Fruit fly (Drosophila melanogaster): ENCODE data around the gene lva.
"Not testable (repeated sequence)": the region's sequence is repeated elsewhere in the genome, so short reads cannot be mapped to it uniquely, and the experiment has no call there.

The lva gene

dm6 chrX:3964965-3965420 lies at the start of gene lva:
Gene lva (minus strand): TSS chrX:3965327.
- peak; percentile 23 for TF ChIP-seq CG17801 (GFP tag; optimal IDR thresholded peaks at IDR 0.05; ENCODE audit: partially characterized antibody)

- no peak for TF ChIP-seq CG17801 (GFP tag; optimal IDR thresholded peaks at IDR 0.05; ENCODE audit: partially characterized antibody)
Measured at dm6 chrX:4012844-4013243, 47.7 kb upstream of the lva start.

dm6 chrX:4010835-4011234 lies 45.7 kb upstream of the lva start:
- TF ChIP-seq CG17801 (GFP tag; optimal IDR thresholded peaks at IDR 0.05; ENCODE audit: partially characterized antibody): no peak

dm6 chrX:4010179-4010578 lies 45.1 kb upstream of the lva start:
- TF ChIP-seq CG17801 (GFP tag; optimal IDR thresholded peaks at IDR 0.05; ENCODE audit: partially characterized antibody): no peak

- TF ChIP-seq CG17801 (GFP tag; optimal IDR thresholded peaks at IDR 0.05; ENCODE audit: partially characterized antibody): no peak
Measured at dm6 chrX:4005047-4005446, 39.9 kb upstream of the lva start.

dm6 chrX:3971250-3971649 lies 6.1 kb upstream of the lva start, which contains the start of gene CG6414:
Gene CG6414 (minus strand): TSS chrX:3971350.
- no peak for TF ChIP-seq CG17801 (GFP tag; optimal IDR thresholded peaks at IDR 0.05; ENCODE audit: partially characterized antibody)

dm6 chrX:3968346-3969044 lies 3.4 kb upstream of the lva start, which contains the start of gene CG6428:
Gene CG6428 (minus strand): TSS chrX:3968655.
- TF ChIP-seq CG17801 (GFP tag; optimal IDR thresholded peaks at IDR 0.05; ENCODE audit: partially characterized antibody): peak; percentile 50

- TF ChIP-seq CG17801 (GFP tag; optimal IDR thresholded peaks at IDR 0.05; ENCODE audit: partially characterized antibody): no peak
Measured at dm6 chrX:3967613-3968012, 2.5 kb upstream of the lva start.

- TF ChIP-seq CG17801 (GFP tag; optimal IDR thresholded peaks at IDR 0.05; ENCODE audit: partially characterized antibody): peak; percentile 10
Measured at dm6 chrX:3950199-3950645, 14.9 kb downstream of the lva start.

- peak; percentile 8 for TF ChIP-seq CG17801 (GFP tag; optimal IDR thresholded peaks at IDR 0.05; ENCODE audit: partially characterized antibody)
Measured at dm6 chrX:3949409-3950178, 15.5 kb downstream of the lva start.

dm6 chrX:3948889-3949288 lies 16.2 kb downstream of the lva start, which contains the start of gene Vap33:
Gene Vap33 (plus strand): TSS chrX:3948975.
- no peak for TF ChIP-seq CG17801 (GFP tag; optimal IDR thresholded peaks at IDR 0.05; ENCODE audit: partially characterized antibody)

dm6 chrX:3944743-3945142 lies 20.4 kb downstream of the lva start, which contains the start of gene Gem4c:
Gene Gem4c (plus strand): TSS chrX:3945043.
- not testable (repeated sequence) for TF ChIP-seq CG17801 (GFP tag; optimal IDR thresholded peaks at IDR 0.05; ENCODE audit: partially characterized antibody)

dm6 chrX:3940547-3940946 lies 24.6 kb downstream of the lva start, which contains the start of gene Gem4b:
Gene Gem4b (plus strand): TSS chrX:3940847.
- TF ChIP-seq CG17801 (GFP tag; optimal IDR thresholded peaks at IDR 0.05; ENCODE audit: partially characterized antibody): not testable (repeated sequence)

- peak; percentile 11 for TF ChIP-seq CG17801 (GFP tag; optimal IDR thresholded peaks at IDR 0.05; ENCODE audit: partially characterized antibody)
Measured at dm6 chrX:3936174-3936573, 29.0 kb downstream of the lva start, which contains the start of the genes CG2938 and Glos. Gene CG2938 (minus strand): TSS chrX:3936469. Gene Glos (plus strand): TSS chrX:3936517.

- TF ChIP-seq CG17801 (GFP tag; optimal IDR thresholded peaks at IDR 0.05; ENCODE audit: partially characterized antibody): no peak
Measured at dm6 chrX:3931669-3932068, 33.5 kb downstream of the lva start.
